Worm (Caenorhabditis elegans) whole organism, L4 larva: ENCODE results near the gene sru-44.

Experiments used
- T20F7.1 ChIP-seq: fragments of 200-800 bp; sonication (Bioruptor generic); optimal IDR thresholded peaks from 2 replicates; lab custom pipeline; 2018; ENCODE audit warnings: mild to moderate bottlenecking, missing genetic modification characterization, missing compliant biosample characterization
- aha-1 ChIP-seq: fragments of 150-350 bp; peaks from one replicate; lab custom pipeline; 2014; ENCODE audit warnings: missing biosample characterization, missing genetic modification characterization
- ama-1 ChIP-seq: fragments of 150-350 bp; optimal IDR thresholded peaks from 2 replicates; lab custom pipeline; 2014; ENCODE audit warnings: inconsistent platforms, mixed read lengths
- ceh-20 ChIP-seq: fragments of 200-800 bp; sonication (Bioruptor generic); IDR thresholded peaks from 2 replicates; pipeline ENCODE4 v1.3.6; 2022; ENCODE audit warnings: missing genetic modification reagents, missing genetic modification characterization, missing compliant biosample characterization
- ceh-44 ChIP-seq: fragments of 200-800 bp; sonication (Bioruptor generic); IDR thresholded peaks from 2 replicates; pipeline ENCODE4 v1.3.6; 2022; ENCODE audit warnings: missing genetic modification reagents, missing genetic modification characterization, missing compliant biosample characterization
- daf-12 ChIP-seq: fragments of 150-350 bp; optimal IDR thresholded peaks from 2 replicates; lab custom pipeline; 2014; ENCODE audit warnings: missing biosample characterization, missing genetic modification reagents, missing genetic modification characterization
- dmd-6 ChIP-seq: fragments of 200-800 bp; sonication (Bioruptor generic); IDR thresholded peaks from 2 replicates; pipeline ENCODE4 v1.3.6; 2022; ENCODE audit warnings: missing genetic modification reagents, missing genetic modification characterization, missing compliant biosample characterization
- egl-27 ChIP-seq: sonication (generic microtip); optimal IDR thresholded peaks from 3 replicates; lab custom pipeline; 2017; ENCODE audit warnings: missing biosample characterization, missing genetic modification reagents, missing genetic modification characterization
- fkh-10 ChIP-seq: fragments of 150-350 bp; optimal IDR thresholded peaks from 2 replicates; lab custom pipeline; 2014; ENCODE audit warnings: missing biosample characterization, missing genetic modification reagents, missing genetic modification characterization
- hif-1 ChIP-seq, 2 experiments: sonication (generic microtip); optimal IDR thresholded peaks; 2 replicates each; lab custom pipeline; 2016 to 2017; ENCODE audit warnings: missing compliant biosample characterization in 2 of 2, missing genetic modification characterization in 2 of 2, missing genetic modification reagents in 2 of 2, missing genotype in 2 of 2, mild to moderate bottlenecking in 1 of 2
- hlh-11 ChIP-seq: fragments of 200-800 bp; sonication (Bioruptor generic); optimal IDR thresholded peaks from 2 replicates; lab custom pipeline; 2018; ENCODE audit warnings: mild to moderate bottlenecking, missing genetic modification characterization, missing compliant biosample characterization
- hmg-1.1 ChIP-seq: fragments of 200-800 bp; sonication (Bioruptor generic); IDR thresholded peaks from 2 replicates; pipeline ENCODE4 v1.3.6; 2022; ENCODE audit warnings: missing genetic modification reagents, missing genetic modification characterization, missing compliant biosample characterization
- jun-1 ChIP-seq: fragments of 150-350 bp; optimal IDR thresholded peaks from 2 replicates; lab custom pipeline; 2014; ENCODE audit warnings: missing biosample characterization, missing genetic modification reagents, missing genetic modification characterization
- lim-7 ChIP-seq: fragments of 200-800 bp; sonication (Bioruptor generic); IDR thresholded peaks from 2 replicates; pipeline ENCODE4 v1.3.6; 2022; ENCODE audit warnings: missing genetic modification characterization, missing compliant biosample characterization
- lin-1 ChIP-seq: fragments of 200-800 bp; sonication (Bioruptor generic); IDR thresholded peaks from 2 replicates; pipeline ENCODE4 v1.3.6; 2022; ENCODE audit warnings: missing genetic modification reagents, missing genetic modification characterization, missing compliant biosample characterization
- lin-29 ChIP-seq: fragments of 200-800 bp; sonication (Bioruptor generic); IDR thresholded peaks from 2 replicates; pipeline ENCODE4 v1.3.6; 2022; ENCODE audit warnings: missing genetic modification reagents, missing genetic modification characterization, missing compliant biosample characterization
- lin-38 ChIP-seq: fragments of 200-800 bp; sonication (Bioruptor generic); IDR thresholded peaks from 2 replicates; pipeline ENCODE4 v1.3.6; 2022; ENCODE audit warnings: missing genetic modification reagents, missing genetic modification characterization, missing compliant biosample characterization
- lin-39 ChIP-seq: fragments of 150-350 bp; optimal IDR thresholded peaks from 2 replicates; lab custom pipeline; 2014; ENCODE audit warnings: missing biosample characterization, missing genetic modification reagents, missing genetic modification characterization
- mxl-3 ChIP-seq: fragments of 200-800 bp; sonication (Bioruptor generic); optimal IDR thresholded peaks from 2 replicates; lab custom pipeline; 2018; ENCODE audit warnings: mild to moderate bottlenecking, missing genetic modification characterization, missing compliant biosample characterization
- nhr-111 ChIP-seq: fragments of 200-800 bp; sonication (Bioruptor generic); optimal IDR thresholded peaks from 2 replicates; lab custom pipeline; 2018; ENCODE audit warnings: mild to moderate bottlenecking, missing genetic modification characterization, missing compliant biosample characterization
- nhr-237 ChIP-seq: sonication (generic microtip); optimal IDR thresholded peaks from 2 replicates; lab custom pipeline; 2017; ENCODE audit warnings: missing biosample characterization, missing genetic modification characterization
- nhr-6 ChIP-seq: fragments of 150-350 bp; optimal IDR thresholded peaks from 2 replicates; lab custom pipeline; 2014; ENCODE audit warnings: missing biosample characterization, missing genetic modification characterization
- nhr-77 ChIP-seq: fragments of 150-350 bp; optimal IDR thresholded peaks from 2 replicates; lab custom pipeline; 2014; ENCODE audit warnings: missing biosample characterization, missing genetic modification characterization
- php-3 ChIP-seq: fragments of 200-800 bp; sonication (Bioruptor generic); IDR thresholded peaks from 2 replicates; pipeline ENCODE4 v1.3.6; 2022; ENCODE audit warnings: missing genetic modification reagents, missing genetic modification characterization, missing compliant biosample characterization
- rbr-2 ChIP-seq: sonication (generic microtip); optimal IDR thresholded peaks from 2 replicates; lab custom pipeline; 2016; ENCODE audit warnings: missing genotype, missing genetic modification characterization, missing compliant biosample characterization
- set-16 ChIP-seq: fragments of 200-800 bp; sonication (Bioruptor generic); IDR thresholded peaks from 2 replicates; pipeline ENCODE4 v1.3.6; 2022; ENCODE audit warnings: missing genetic modification reagents, missing genetic modification characterization, missing compliant biosample characterization
- unc-62 ChIP-seq, 3 experiments: fragments of 150-350 bp in 1 of 3; sonication (generic microtip); optimal IDR thresholded peaks in 2 of 3; peaks in 1 of 3; 1 replicate in 1 of 3; 2 replicates in 2 of 3; lab custom pipeline; 2014 to 2017; ENCODE audit warnings: missing biosample characterization in 3 of 3, missing genetic modification characterization in 3 of 3, missing genetic modification reagents in 3 of 3, missing genotype in 1 of 3
- vab-7 ChIP-seq: fragments of 200-800 bp; sonication (Bioruptor generic); IDR thresholded peaks from 2 replicates; pipeline ENCODE4 v1.3.6; 2022; ENCODE audit warnings: missing genetic modification reagents, missing genetic modification characterization, missing compliant biosample characterization
- zag-1 ChIP-seq: fragments of 150-350 bp; optimal IDR thresholded peaks from 2 replicates; lab custom pipeline; 2014; ENCODE audit warnings: missing biosample characterization, missing genetic modification characterization
- zip-2 ChIP-seq: fragments of 150-350 bp; optimal IDR thresholded peaks from 2 replicates; lab custom pipeline; 2014; ENCODE audit warnings: missing biosample characterization, missing genetic modification characterization

Gene sru-44

ce11 chrV:16483044-16483443 lies 15.3 kb upstream of the sru-44 start, which contains the start of gene F57E7.2:
Gene F57E7.2, minus strand, starts transcription at chrV:16483144.
- no peak for TF ChIP-seq nhr-6
- TF ChIP-seq nhr-237 (tag; lab: Kevin White, UChicago) = no peak
- TF ChIP-seq daf-12 = no peak
- no peak for TF ChIP-seq fkh-10 (GFP tag; lab: Kevin White, UChicago)
- no peak for TF ChIP-seq lin-38 (GFP tag; lab: Robert Waterston, UW)
- TF ChIP-seq lin-39 (tag; lab: Kevin White, UChicago) = no peak
- TF ChIP-seq jun-1 (tag; lab: Kevin White, UChicago) = no peak
- no peak for TF ChIP-seq T20F7.1 (GFP tag; lab: Kevin White, UChicago)
- no peak for TF ChIP-seq hmg-1.1 (GFP tag; lab: Robert Waterston, UW)
- no peak for TF ChIP-seq set-16
- TF ChIP-seq hif-1 (tag; optimal IDR thresholded peaks at IDR 0.05; lab: Kevin White, UChicago) = no peak
- no peak for TF ChIP-seq hlh-11
- TF ChIP-seq ceh-44 (GFP tag; lab: Robert Waterston, UW) = no peak
- no peak for TF ChIP-seq aha-1 (tag; lab: Kevin White, UChicago)
- no peak for TF ChIP-seq zip-2 (tag; lab: Kevin White, UChicago)

- TF ChIP-seq mxl-3 (no peak), egl-27 (tag; lab: Kevin White, UChicago) (no peak), unc-62 (GFP tag; optimal IDR thresholded peaks at IDR 0.05 in 1 of 2; lab: Kevin White, UChicago) (peak in 1 of 2 experiments; percentile 68), unc-62 (tag; optimal IDR thresholded peaks at IDR 0.05; lab: Kevin White, UChicago) (no peak), lin-1 (GFP tag; lab: Robert Waterston, UW) (no peak), rbr-2 (no peak), php-3 (GFP tag; lab: Robert Waterston, UW) (no peak)
Observed at ce11 chrV:16480919-16481630, 13.3 kb upstream of the sru-44 start, which contains the start of the genes F57E7.4 and spig-6. Gene F57E7.4, minus strand, starts transcription at chrV:16481019. Gene spig-6, plus strand, starts transcription at chrV:16481580.

- no peak for TF ChIP-seq zag-1 (tag; lab: Kevin White, UChicago)
- TF ChIP-seq unc-62 (GFP tag; optimal IDR thresholded peaks at IDR 0.05 in 1 of 2; lab: Kevin White, UChicago) = peak in 1 of 2 experiments; percentile 67
- no peak for TF ChIP-seq unc-62 (tag; optimal IDR thresholded peaks at IDR 0.05; lab: Kevin White, UChicago)
Observed at ce11 chrV:16479275-16479674, 11.5 kb upstream of the sru-44 start, which contains the start of gene T08G3.11. Gene T08G3.11, minus strand, starts transcription at chrV:16479375.

- TF ChIP-seq vab-7 (GFP tag; lab: Robert Waterston, UW) (peak; percentile 41; the same call in 1 of the 2 replicates), lim-7 (GFP tag; lab: Robert Waterston, UW) (peak; percentile 59; the same call in 1 of the 2 replicates), dmd-6 (GFP tag; lab: Robert Waterston, UW) (0 out of 2 replicates have a peak, but pooled peaks have one; percentile 20)
Observed at ce11 chrV:16474686-16475085, 6.9 kb upstream of the sru-44 start.

- no peak for TF ChIP-seq hmg-1.1 (GFP tag; lab: Robert Waterston, UW)
- TF ChIP-seq lin-29 (GFP tag; lab: Robert Waterston, UW) = no peak
- 0 out of 2 replicates have a peak, but pooled peaks have one; percentile 19 for TF ChIP-seq php-3 (GFP tag; lab: Robert Waterston, UW)
- TF ChIP-seq ama-1 (lab: Kevin White, UChicago) = no peak
- TF ChIP-seq nhr-77 (tag; lab: Kevin White, UChicago) = no peak
- TF ChIP-seq ceh-20 = no peak
- no peak for TF ChIP-seq nhr-111 (GFP tag; lab: Kevin White, UChicago)
Observed at ce11 chrV:16471995-16472563, 4.3 kb upstream of the sru-44 start, which contains the start of gene srw-35. Gene srw-35, plus strand, starts transcription at chrV:16472513.
